Worm (Caenorhabditis elegans) whole organism, midembryonic: ENCODE results near the gene C18H2.5.
A peak's percentile ranks its signal among the peaks of the same experiment; 100 is the strongest.

Experiments used
- T22C8.4 ChIP-seq: fragments of 200-800 bp; sonication (Bioruptor generic); IDR thresholded peaks from 2 replicates; pipeline ENCODE4 v1.3.6; 2022; ENCODE audit warnings: missing genetic modification characterization, missing compliant biosample characterization
- cog-1 ChIP-seq: sonication (generic microtip); optimal IDR thresholded peaks from 2 replicates; lab custom pipeline; 2016; ENCODE audit warnings: missing genetic modification characterization, missing compliant biosample characterization
- flt-1 ChIP-seq: fragments of 200-800 bp; sonication (Bioruptor generic); IDR thresholded peaks from 2 replicates; pipeline ENCODE4 v1.3.6; 2022; ENCODE audit warnings: missing genetic modification characterization, missing compliant biosample characterization
- klf-2 ChIP-seq: fragments of 200-800 bp; sonication (Bioruptor generic); conservative IDR thresholded peaks from 2 replicates; pipeline ENCODE4 v1.3.6; 2022; ENCODE audit warnings: missing genetic modification reagents, missing genetic modification characterization, missing compliant biosample characterization
- med-1 ChIP-seq: sonication (generic microtip); optimal IDR thresholded peaks from 2 replicates; lab custom pipeline; 2017; ENCODE audit warnings: missing genetic modification characterization, mild to moderate bottlenecking, missing compliant biosample characterization, antibody characterized with exemption, missing genetic modification reagents; ENCODE audit not compliant: insufficient read depth
- ref-1 ChIP-seq: fragments of 200-800 bp; sonication (Bioruptor generic); conservative IDR thresholded peaks from 2 replicates; pipeline ENCODE4 v1.3.6; 2022; ENCODE audit warnings: missing genetic modification reagents, missing genetic modification characterization, missing compliant biosample characterization
- tab-1 ChIP-seq: fragments of 200-800 bp; sonication (Bioruptor generic); IDR thresholded peaks from 2 replicates; pipeline ENCODE4 v1.3.6; 2022; ENCODE audit warnings: missing genetic modification characterization, missing compliant biosample characterization
- ztf-23 ChIP-seq: fragments of 200-800 bp; sonication (Bioruptor generic); IDR thresholded peaks from 2 replicates; pipeline ENCODE4 v1.3.6; 2022; ENCODE audit warnings: missing genetic modification reagents, missing genetic modification characterization, missing compliant biosample characterization
- ztf-29 ChIP-seq: fragments of 200-800 bp; sonication (Bioruptor generic); IDR thresholded peaks from 2 replicates; pipeline ENCODE4 v1.3.6; 2022; ENCODE audit warnings: missing genetic modification reagents, missing genetic modification characterization, missing compliant biosample characterization

Gene C18H2.5

ce11 chrIII:7703474-7703873, 9.3 kb upstream of the C18H2.5 start:
- no peak for TF ChIP-seq T22C8.4 (GFP tag; lab: Robert Waterston, UW)
- no peak for TF ChIP-seq med-1 (GFP tag; lab: Kevin White, UChicago)
- TF ChIP-seq cog-1 (tag; lab: Kevin White, UChicago), result no peak
- TF ChIP-seq tab-1, result no peak
- no peak for TF ChIP-seq klf-2 (GFP tag; lab: Robert Waterston, UW)
- TF ChIP-seq ztf-23 (GFP tag; lab: Robert Waterston, UW), result no peak
- no peak for TF ChIP-seq ztf-29 (GFP tag; lab: Robert Waterston, UW)
- TF ChIP-seq ref-1 (GFP tag; lab: Robert Waterston, UW), result no peak
- TF ChIP-seq flt-1 (GFP tag; lab: Robert Waterston, UW), result no peak

- no peak for TF ChIP-seq T22C8.4 (GFP tag; lab: Robert Waterston, UW)
Measured at ce11 chrIII:7692287-7692686, 1.9 kb downstream of the C18H2.5 start.

ce11 chrIII:7672411-7672810, 21.8 kb downstream of the C18H2.5 start:
- TF ChIP-seq T22C8.4 (GFP tag; lab: Robert Waterston, UW), result no peak
- no peak for TF ChIP-seq ztf-29 (GFP tag; lab: Robert Waterston, UW)
- TF ChIP-seq flt-1 (GFP tag; lab: Robert Waterston, UW), result no peak
- no peak for TF ChIP-seq ref-1 (GFP tag; lab: Robert Waterston, UW)
- no peak for TF ChIP-seq tab-1
- TF ChIP-seq cog-1 (tag; lab: Kevin White, UChicago), result no peak
- TF ChIP-seq med-1 (GFP tag; lab: Kevin White, UChicago), result no peak
- no peak for TF ChIP-seq klf-2 (GFP tag; lab: Robert Waterston, UW)
- no peak for TF ChIP-seq ztf-23 (GFP tag; lab: Robert Waterston, UW)

- no peak for TF ChIP-seq cog-1 (tag; lab: Kevin White, UChicago)
- no peak for TF ChIP-seq klf-2 (GFP tag; lab: Robert Waterston, UW)
- TF ChIP-seq ztf-29 (GFP tag; lab: Robert Waterston, UW), result no peak
- no peak for TF ChIP-seq T22C8.4 (GFP tag; lab: Robert Waterston, UW)
- no peak for TF ChIP-seq ztf-23 (GFP tag; lab: Robert Waterston, UW)
- no peak for TF ChIP-seq med-1 (GFP tag; lab: Kevin White, UChicago)
- no peak for TF ChIP-seq tab-1
- TF ChIP-seq ref-1 (GFP tag; lab: Robert Waterston, UW), result no peak
- TF ChIP-seq flt-1 (GFP tag; lab: Robert Waterston, UW), result no peak
Measured at ce11 chrIII:7665928-7666327, 28.2 kb downstream of the C18H2.5 start.

- TF ChIP-seq T22C8.4 (GFP tag; lab: Robert Waterston, UW) (no peak), tab-1 (no peak), flt-1 (GFP tag; lab: Robert Waterston, UW) (no peak)
Measured at ce11 chrIII:7661978-7662377, 32.2 kb downstream of the C18H2.5 start, which contains the start of gene lido-18. Gene lido-18, plus strand, starts transcription at chrIII:7662278.

- TF ChIP-seq ztf-23 (GFP tag; lab: Robert Waterston, UW) (no peak), T22C8.4 (GFP tag; lab: Robert Waterston, UW) (no peak), cog-1 (tag; lab: Kevin White, UChicago) (no peak), ztf-29 (GFP tag; lab: Robert Waterston, UW) (no peak), klf-2 (GFP tag; lab: Robert Waterston, UW) (no peak), tab-1 (no peak), ref-1 (GFP tag; lab: Robert Waterston, UW) (no peak), med-1 (GFP tag; lab: Kevin White, UChicago) (no peak), flt-1 (GFP tag; lab: Robert Waterston, UW) (no peak)
Measured at ce11 chrIII:7661162-7661561, 33.0 kb downstream of the C18H2.5 start.

ce11 chrIII:7659440-7659839, 34.7 kb downstream of the C18H2.5 start:
- no peak for TF ChIP-seq T22C8.4 (GFP tag; lab: Robert Waterston, UW)
- TF ChIP-seq klf-2 (GFP tag; lab: Robert Waterston, UW), result no peak
- 0 out of 2 replicates have a peak, but pooled peaks have one; percentile 63 for TF ChIP-seq tab-1
- TF ChIP-seq med-1 (GFP tag; lab: Kevin White, UChicago), result no peak
- TF ChIP-seq ref-1 (GFP tag; lab: Robert Waterston, UW), result no peak
- TF ChIP-seq ztf-29 (GFP tag; lab: Robert Waterston, UW), result no peak
- TF ChIP-seq cog-1 (tag; lab: Kevin White, UChicago), result no peak
- TF ChIP-seq flt-1 (GFP tag; lab: Robert Waterston, UW), result peak; percentile 83

ce11 chrIII:7656474-7656873, 37.7 kb downstream of the C18H2.5 start, which contains the start of gene ZK783.7:
Gene ZK783.7, plus strand, starts transcription at chrIII:7656719.
- 0 out of 2 replicates have a peak, but pooled peaks have one; percentile 16 for TF ChIP-seq ztf-23 (GFP tag; lab: Robert Waterston, UW)
- 0 out of 2 replicates have a peak, but pooled peaks have one; percentile 40 for TF ChIP-seq flt-1 (GFP tag; lab: Robert Waterston, UW)
- no peak for TF ChIP-seq ztf-29 (GFP tag; lab: Robert Waterston, UW)

ce11 chrIII:7655932-7656331, 38.2 kb downstream of the C18H2.5 start, which contains the start of gene baz-2:
Gene baz-2, minus strand, starts transcription at chrIII:7656032.
- TF ChIP-seq ztf-23 (GFP tag; lab: Robert Waterston, UW) (no peak), ref-1 (GFP tag; lab: Robert Waterston, UW) (no peak)

- TF ChIP-seq flt-1 (GFP tag; lab: Robert Waterston, UW) (peak; percentile 50; the same call in 1 of the 2 replicates), med-1 (GFP tag; lab: Kevin White, UChicago) (no peak)
Measured at ce11 chrIII:7655498-7655897, 38.7 kb downstream of the C18H2.5 start.
